Fruit fly (Drosophila melanogaster) whole organism, adult: ENCODE data around the gene Dus4.
A peak's percentile ranks its signal among the peaks of the same experiment; 100 is the strongest.

ENCODE experiments used
- CG11617 ChIP-seq: fragments of 200-800 bp; sonication (Bioruptor generic); optimal IDR thresholded peaks from 2 replicates; lab custom pipeline; 2017; ENCODE audit warnings: mild to moderate bottlenecking, missing biosample characterization, missing genetic modification reagents, missing genetic modification characterization
- CG12768 ChIP-seq: fragments of 200-800 bp; sonication (Bioruptor generic); optimal IDR thresholded peaks from 2 replicates; lab custom pipeline; 2017; ENCODE audit warnings: missing biosample characterization, missing genetic modification characterization, mild to moderate bottlenecking, moderate library complexity, missing genetic modification reagents
- CG14711 ChIP-seq: fragments of 200-800 bp; sonication (Bioruptor generic); optimal IDR thresholded peaks from 2 replicates; lab custom pipeline; 2018; ENCODE audit warnings: missing biosample characterization, mild to moderate bottlenecking, missing genetic modification characterization, moderate library complexity
- CG1620 ChIP-seq: fragments of 200-800 bp; sonication (Bioruptor generic); optimal IDR thresholded peaks from 2 replicates; lab custom pipeline; 2016; ENCODE audit warnings: missing biosample characterization, missing genetic modification characterization
- CG33017 ChIP-seq: fragments of 200-800 bp; sonication (Bioruptor generic); optimal IDR thresholded peaks from 2 replicates; lab custom pipeline; 2018; ENCODE audit warnings: missing biosample characterization, mild to moderate bottlenecking, missing genetic modification characterization, moderate library complexity
- CG5204 ChIP-seq: fragments of 200-800 bp; sonication (Bioruptor generic); optimal IDR thresholded peaks from 2 replicates; lab custom pipeline; 2016; ENCODE audit warnings: missing biosample characterization, missing genetic modification characterization
- CG7045 ChIP-seq: fragments of 200-800 bp; sonication (Bioruptor generic); optimal IDR thresholded peaks from 2 replicates; lab custom pipeline; 2017; ENCODE audit warnings: missing biosample characterization, mild to moderate bottlenecking, missing genetic modification characterization
- CG7101 ChIP-seq: fragments of 200-800 bp; sonication (Bioruptor generic); optimal IDR thresholded peaks from 2 replicates; lab custom pipeline; 2018; ENCODE audit warnings: missing biosample characterization, mild to moderate bottlenecking, missing genetic modification characterization, moderate library complexity
- Clk ChIP-seq: fragments of 200-800 bp; sonication (Bioruptor generic); optimal IDR thresholded peaks from 2 replicates; lab custom pipeline; 2017; ENCODE audit warnings: missing biosample characterization, missing genetic modification characterization
- Crg-1 ChIP-seq: fragments of 200-800 bp; sonication (Bioruptor generic); optimal IDR thresholded peaks from 2 replicates; lab custom pipeline; 2016; ENCODE audit warnings: missing biosample characterization, missing genetic modification characterization
- Hr96 ChIP-seq: fragments of 200-800 bp; sonication (Bioruptor generic); optimal IDR thresholded peaks from 2 replicates; lab custom pipeline; 2016; ENCODE audit warnings: missing biosample characterization, missing genetic modification characterization
- Mnt ChIP-seq: fragments of 200-800 bp; sonication (Bioruptor generic); optimal IDR thresholded peaks from 2 replicates; lab custom pipeline; 2016; ENCODE audit warnings: missing biosample characterization, mild to moderate bottlenecking, missing genetic modification characterization
- bab1 ChIP-seq: fragments of 200-800 bp; sonication (Bioruptor generic); optimal IDR thresholded peaks from 3 replicates; lab custom pipeline; 2019; ENCODE audit warnings: missing biosample characterization, mild to moderate bottlenecking, missing genetic modification characterization, moderate library complexity
- cic ChIP-seq: fragments of 200-800 bp; sonication (Bioruptor generic); optimal IDR thresholded peaks from 2 replicates; lab custom pipeline; 2017; ENCODE audit warnings: missing biosample characterization, mild to moderate bottlenecking, missing genetic modification characterization, moderate library complexity
- cnc ChIP-seq, 2 experiments: fragments of >200 bp; optimal IDR thresholded peaks; 2 replicates each; lab custom pipeline; 2017
- kay ChIP-seq: fragments of 200-800 bp; sonication (Bioruptor generic); peaks from one replicate; lab custom pipeline; 2016; ENCODE audit warnings: missing biosample characterization, missing genetic modification characterization, borderline replicate concordance
- ovo ChIP-seq: fragments of 200-800 bp; sonication (Bioruptor generic); optimal IDR thresholded peaks from 2 replicates; lab custom pipeline; 2016; ENCODE audit warnings: missing biosample characterization, missing genetic modification characterization
- pad ChIP-seq: fragments of 200-800 bp; sonication (Bioruptor generic); optimal IDR thresholded peaks from 3 replicates; lab custom pipeline; 2017; ENCODE audit warnings: missing biosample characterization, missing genetic modification characterization, mild to moderate bottlenecking, moderate library complexity, missing genetic modification reagents
- tj ChIP-seq: fragments of 200-800 bp; sonication (Bioruptor generic); optimal IDR thresholded peaks from 3 replicates; lab custom pipeline; 2017; ENCODE audit warnings: missing biosample characterization, mild to moderate bottlenecking, missing genetic modification characterization, moderate library complexity
- toe ChIP-seq: fragments of 200-800 bp; sonication (Bioruptor generic); optimal IDR thresholded peaks from 2 replicates; lab custom pipeline; 2016; ENCODE audit warnings: missing biosample characterization, missing genetic modification characterization

Dus4 gene

dm6 chr2L:19045111-19045560, 18.0 kb upstream of the Dus4 start, which contains the start of the genes Ttc19 and Acn:
Gene Ttc19, minus strand, starts transcription at chr2L:19045148.
Gene Acn, plus strand, starts transcription at chr2L:19045355.
- TF ChIP-seq cic (peak; percentile 25), ovo (GFP tag; lab: Kevin White, UChicago) (peak; percentile 83), Crg-1 (peak; percentile 84), CG1620 (GFP tag; lab: Kevin White, UChicago) (peak; percentile 88), cnc (optimal IDR thresholded peaks at IDR 0.05; lab: Kevin White, UChicago) (no peak), CG33017 (tag; lab: Kevin White, UChicago) (peak; percentile 75), CG7101 (peak; percentile 89), CG11617 (GFP tag; lab: Kevin White, UChicago) (peak; percentile 89), toe (GFP tag; lab: Kevin White, UChicago) (peak; percentile 93), kay (GFP tag; lab: Kevin White, UChicago) (no peak), bab1 (GFP tag; lab: Kevin White, UChicago) (peak; percentile 89), Clk (GFP tag; lab: Kevin White, UChicago) (peak; percentile 65), Hr96 (peak; percentile 91), tj (GFP tag; lab: Kevin White, UChicago) (peak; percentile 66), CG12768 (GFP tag; lab: Kevin White, UChicago) (peak; percentile 84), CG5204 (GFP tag; lab: Kevin White, UChicago) (no peak), CG14711 (tag; lab: Kevin White, UChicago) (peak; percentile 79), Mnt (GFP tag; lab: Kevin White, UChicago) (peak; percentile 79), pad (GFP tag; lab: Kevin White, UChicago) (peak; percentile 66), CG7045 (GFP tag; lab: Kevin White, UChicago) (peak; percentile 80)

DNA sequence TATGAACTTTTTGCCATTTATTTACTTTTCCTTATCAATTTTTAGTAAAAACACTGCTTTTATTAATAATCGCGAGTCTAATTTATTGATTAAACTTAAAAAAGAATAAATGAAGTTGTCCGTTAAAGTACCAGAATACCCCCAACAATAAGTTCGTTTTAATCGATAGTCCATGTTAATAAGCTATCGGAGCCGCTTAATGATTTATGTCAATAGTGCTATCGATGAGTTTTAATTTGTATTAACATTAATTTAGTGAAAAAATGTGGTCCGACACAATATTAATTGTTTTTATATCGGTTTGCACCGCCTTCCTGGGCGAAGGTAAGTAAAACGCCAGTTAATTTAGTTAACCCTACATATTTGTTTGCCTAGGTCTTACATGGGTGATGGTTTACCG, 14.2 kb upstream of the Dus4 start, which contains the start of gene CG10470:
CG10470 (plus strand) TSS at position 165 of the 400 bp plus-strand sequence.
- TF ChIP-seq tj (GFP tag; lab: Kevin White, UChicago) (no peak), CG5204 (GFP tag; lab: Kevin White, UChicago) (no peak), bab1 (GFP tag; lab: Kevin White, UChicago) (peak; percentile 71), CG14711 (tag; lab: Kevin White, UChicago) (peak; percentile 31), Clk (GFP tag; lab: Kevin White, UChicago) (no peak)

- TF ChIP-seq cnc (optimal IDR thresholded peaks at IDR 0.05; lab: Kevin White, UChicago) (peak; percentile 97 to 99), Hr96 (no peak), CG5204 (GFP tag; lab: Kevin White, UChicago) (no peak), toe (GFP tag; lab: Kevin White, UChicago) (no peak), cic (no peak), CG7101 (peak; percentile 83), CG14711 (tag; lab: Kevin White, UChicago) (peak; percentile 83), kay (GFP tag; lab: Kevin White, UChicago) (no peak), ovo (GFP tag; lab: Kevin White, UChicago) (peak; percentile 29), bab1 (GFP tag; lab: Kevin White, UChicago) (peak; percentile 84), Crg-1 (peak; percentile 72), tj (GFP tag; lab: Kevin White, UChicago) (peak; percentile 60), Mnt (GFP tag; lab: Kevin White, UChicago) (peak; percentile 90), CG12768 (GFP tag; lab: Kevin White, UChicago) (peak; percentile 51), pad (GFP tag; lab: Kevin White, UChicago) (peak; percentile 55), Clk (GFP tag; lab: Kevin White, UChicago) (peak; percentile 62), CG1620 (GFP tag; lab: Kevin White, UChicago) (peak; percentile 72), CG11617 (GFP tag; lab: Kevin White, UChicago) (peak; percentile 78), CG33017 (tag; lab: Kevin White, UChicago) (peak; percentile 73), CG7045 (GFP tag; lab: Kevin White, UChicago) (peak; percentile 56)
Observed at dm6 chr2L:19051534-19052100, 11.5 kb upstream of the Dus4 start, which contains the start of gene Rpn3. Gene Rpn3, plus strand, starts transcription at chr2L:19051790.

DNA sequence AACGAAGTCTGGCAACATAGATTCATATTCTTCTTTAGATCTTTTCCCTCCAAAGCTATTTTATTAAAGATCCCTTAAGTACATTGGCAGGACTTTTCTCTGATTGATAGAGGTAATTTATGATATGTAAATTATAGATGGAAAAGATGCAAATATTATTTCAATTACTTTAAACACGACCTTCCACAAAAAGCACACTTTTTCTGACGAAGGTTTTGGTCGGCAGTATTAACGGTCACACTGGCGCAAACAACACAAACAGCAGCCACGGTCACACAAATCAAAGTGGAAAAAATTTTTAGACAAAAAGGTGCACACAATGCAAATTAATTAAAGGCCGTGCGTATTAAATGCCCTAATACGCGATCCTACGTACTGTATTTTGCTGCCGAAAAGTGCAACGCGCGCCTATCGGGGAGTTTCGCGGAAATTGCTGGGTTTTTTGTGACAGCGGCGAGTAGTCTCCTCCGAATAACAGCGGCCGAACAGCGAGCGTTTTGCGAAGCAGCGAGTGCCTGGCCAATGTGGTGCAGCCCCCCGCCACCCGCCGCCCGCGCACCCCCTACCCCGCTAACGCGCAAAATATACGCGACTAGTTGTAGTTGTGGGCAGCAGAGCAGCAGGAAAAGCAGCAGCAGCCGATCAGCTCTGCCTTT, 9.1 kb upstream of the Dus4 start, which contains the start of gene CG10492:
CG10492 (plus strand) TSS at position 219 of the 656 bp plus-strand sequence.
- peak; percentile 55 for TF ChIP-seq cic
- TF ChIP-seq pad (GFP tag; lab: Kevin White, UChicago) = peak; percentile 45
- no peak for TF ChIP-seq CG33017 (tag; lab: Kevin White, UChicago)
- peak; percentile 50 for TF ChIP-seq CG11617 (GFP tag; lab: Kevin White, UChicago)
- TF ChIP-seq toe (GFP tag; lab: Kevin White, UChicago) = no peak
- no peak for TF ChIP-seq kay (GFP tag; lab: Kevin White, UChicago)
- TF ChIP-seq Clk (GFP tag; lab: Kevin White, UChicago) = peak; percentile 17
- TF ChIP-seq ovo (GFP tag; lab: Kevin White, UChicago) = no peak
- no peak for TF ChIP-seq CG14711 (tag; lab: Kevin White, UChicago)
- TF ChIP-seq Mnt (GFP tag; lab: Kevin White, UChicago) = peak; percentile 79
- TF ChIP-seq bab1 (GFP tag; lab: Kevin White, UChicago) = peak; percentile 5
- peak; percentile 65 for TF ChIP-seq tj (GFP tag; lab: Kevin White, UChicago)
- peak; percentile 39 for TF ChIP-seq CG12768 (GFP tag; lab: Kevin White, UChicago)

dm6 chr2L:19054516-19054887, 8.6 kb upstream of the Dus4 start:
- no peak for TF ChIP-seq CG33017 (tag; lab: Kevin White, UChicago)
- no peak for TF ChIP-seq CG11617 (GFP tag; lab: Kevin White, UChicago)
- TF ChIP-seq CG7045 (GFP tag; lab: Kevin White, UChicago) = no peak
- no peak for TF ChIP-seq CG12768 (GFP tag; lab: Kevin White, UChicago)
